Worm (Caenorhabditis elegans): ENCODE data around the gene rnf-121.

Gene rnf-121

ce11 chrIII:4193659-4194103 is 22.9 kb upstream of the rnf-121 start, which contains the start of gene xbp-1 (continued):
- TF ChIP-seq snpc-3.4 (tag; optimal IDR thresholded peaks at IDR 0.05) (no peak), madf-8 (GFP tag; conservative IDR thresholded peaks at IDR 0.05) (no peak), snpc-4 (GFP tag; optimal IDR thresholded peaks at IDR 0.05) (no peak), snpc-4 (tag; optimal IDR thresholded peaks at IDR 0.05) (peak; percentile 52 to 71 (median 56)), ztf-25 (GFP tag; IDR thresholded peaks at IDR 0.05) (no peak), somi-1 (GFP tag; optimal IDR thresholded peaks at IDR 0.05) (peak; percentile 59), chd-7 (tag; optimal IDR thresholded peaks at IDR 0.05) (peak; percentile 77), athp-1 (tag; optimal IDR thresholded peaks at IDR 0.05) (peak; percentile 41), tbp1 (GFP tag; optimal IDR thresholded peaks at IDR 0.05) (peak; percentile 64), mxl-1 (tag; optimal IDR thresholded peaks at IDR 0.05) (no peak), Y79H2A.3 (GFP tag; conservative IDR thresholded peaks at IDR 0.05) (no peak), mel-28 (tag; optimal IDR thresholded peaks at IDR 0.05; ENCODE audit: borderline replicate concordance) (no peak), aptf-3 (GFP tag; IDR thresholded peaks at IDR 0.05) (no peak), egl-18 (GFP tag; IDR thresholded peaks at IDR 0.05) (0 out of 2 replicates have a peak, but pooled peaks have one; percentile 23), attf-6 (GFP tag; IDR thresholded peaks at IDR 0.05) (no peak), hsf-1 (GFP tag; IDR thresholded peaks at IDR 0.05) (no peak), F22D6.2 (tag; optimal IDR thresholded peaks at IDR 0.05) (peak; percentile 47), lsl-1 (GFP tag; optimal IDR thresholded peaks at IDR 0.05) (peak; percentile 23), xnd-1 (tag; optimal IDR thresholded peaks at IDR 0.05) (no peak), F49E8.2 (tag; optimal IDR thresholded peaks at IDR 0.05; ENCODE audit: insufficient read depth) (no peak), unc-130 (GFP tag; optimal IDR thresholded peaks at IDR 0.05) (no peak), hrde-1 (tag; optimal IDR thresholded peaks at IDR 0.05; ENCODE audit: borderline replicate concordance) (no peak), rcor-1 (GFP tag; IDR thresholded peaks at IDR 0.05) (peak; percentile 31), snpc-1.1 (tag; optimal IDR thresholded peaks at IDR 0.05; ENCODE audit: insufficient read depth) (no peak), ztf-6 (GFP tag; IDR thresholded peaks at IDR 0.05) (peak; percentile 32; the same call in 1 of the 2 replicates), ceh-91 (GFP tag; IDR thresholded peaks at IDR 0.05) (no peak), F33H1.4 (GFP tag; IDR thresholded peaks at IDR 0.05) (no peak), die-1 (tag; optimal IDR thresholded peaks at IDR 0.05) (no peak), tlf-1 (GFP tag; optimal IDR thresholded peaks at IDR 0.05) (peak; percentile 78), ztf-3 (GFP tag; optimal IDR thresholded peaks at IDR 0.05) (peak; percentile 3), B0035.1 (tag; optimal IDR thresholded peaks at IDR 0.05) (peak; percentile 3), lsy-27 (tag; optimal IDR thresholded peaks at IDR 0.05; ENCODE audit: borderline replicate concordance, insufficient read depth) (no peak), ZK185.1 (tag; optimal IDR thresholded peaks at IDR 0.05; ENCODE audit: poor library complexity, severe bottlenecking) (peak; percentile 80), ceh-40 (GFP tag; IDR thresholded peaks at IDR 0.05) (no peak), K12H6.12 (tag; optimal IDR thresholded peaks at IDR 0.05) (peak; percentile 89), repo-1 (tag; optimal IDR thresholded peaks at IDR 0.05) (no peak), ceh-58 (GFP tag; IDR thresholded peaks at IDR 0.05) (no peak), hmg-1.2 (GFP tag; IDR thresholded peaks at IDR 0.05) (peak; percentile 68; the same call in 1 of the 2 replicates), dpl-1 (GFP tag; optimal IDR thresholded peaks at IDR 0.05) (no peak), mcd-1 (GFP tag; IDR thresholded peaks at IDR 0.05) (peak; percentile 64), F37B4.10 (GFP tag; IDR thresholded peaks at IDR 0.05) (0 out of 2 replicates have a peak, but pooled peaks have one; percentile 52), Y95B8A.8 (GFP tag; IDR thresholded peaks at IDR 0.05) (0 out of 2 replicates have a peak, but pooled peaks have one; percentile 38), bed-2 (GFP tag; IDR thresholded peaks at IDR 0.05) (no peak), sea-2 (GFP tag; IDR thresholded peaks at IDR 0.05) (no peak), ztf-26 (tag; optimal IDR thresholded peaks at IDR 0.05) (peak; percentile 44), B0336.3 (GFP tag; IDR thresholded peaks at IDR 0.05) (peak; percentile 80), B0019.2 (GFP tag; conservative IDR thresholded peaks at IDR 0.05) (no peak), F52B5.7 (tag; optimal IDR thresholded peaks at IDR 0.05) (no peak)

Data from whole organism, young adult.